Fruit fly (Drosophila melanogaster): ENCODE data around the gene CG32320.

DNA sequence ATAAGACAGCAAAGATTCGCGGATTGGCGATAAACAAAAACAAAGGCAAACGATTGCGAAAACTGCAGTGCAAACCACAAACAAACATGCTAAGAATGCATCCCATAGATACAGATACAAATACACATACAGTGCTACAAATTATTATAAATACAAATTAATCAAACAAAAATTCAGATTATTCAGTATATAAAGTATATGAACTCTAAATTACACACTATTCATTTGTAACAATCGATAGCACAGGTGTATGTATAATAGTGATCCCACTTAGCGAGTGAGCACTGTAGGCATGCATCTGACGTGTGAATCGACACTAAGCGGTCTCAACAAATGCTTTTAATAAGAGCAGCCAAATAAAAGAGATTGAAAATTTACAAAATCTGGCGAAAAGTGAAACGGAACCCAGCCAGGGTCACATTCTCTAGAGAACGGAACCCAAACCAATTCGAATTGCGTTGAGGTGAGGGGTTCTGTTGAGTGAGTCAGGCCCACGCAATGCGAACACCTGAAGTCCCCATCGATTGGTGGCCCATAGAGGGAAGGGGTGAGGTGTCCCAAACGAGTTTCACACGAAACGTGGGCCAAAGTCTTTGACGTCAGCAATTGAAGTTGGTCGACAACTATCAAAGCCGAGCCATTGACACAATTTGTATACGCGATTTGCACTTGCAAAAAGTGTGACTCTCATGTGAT is 23.8 kb upstream of the CG32320 start:
- TF ChIP-seq topi (GFP tag; optimal IDR thresholded peaks at IDR 0.05), result peak; percentile 37
- TF ChIP-seq CG32006 (GFP tag; optimal IDR thresholded peaks at IDR 0.05), result peak; percentile 79
- peak; percentile 42 for TF ChIP-seq CG4318 (GFP tag; optimal IDR thresholded peaks at IDR 0.05)
- peak; percentile 61; the same call in 1 of the 2 replicates for TF ChIP-seq Gug (GFP tag; IDR thresholded peaks at IDR 0.05)
- peak; percentile 52 for TF ChIP-seq dac (GFP tag; optimal IDR thresholded peaks at IDR 0.05)
- TF ChIP-seq CG6854 (GFP tag; optimal IDR thresholded peaks at IDR 0.05), result no peak

Data from whole organism, prepupa.